Fruit fly (Drosophila melanogaster) whole organism, embryonic: ENCODE data around the gene CG4278.
A peak's percentile ranks its signal among the peaks of the same experiment; 100 is the strongest.

Source experiments
- ATbp ChIP-seq: fragments of 200-800 bp; sonication (Bioruptor generic); optimal IDR thresholded peaks from 2 replicates; lab custom pipeline; 2017; ENCODE audit warnings: missing biosample characterization, mild to moderate bottlenecking, missing genetic modification characterization, missing genetic modification reagents
- Bgb ChIP-seq: fragments of 200-800 bp; sonication (Bioruptor generic); IDR thresholded peaks from 2 replicates; pipeline ENCODE4 v1.3.6; 2022; ENCODE audit warnings: missing biosample characterization, missing genetic modification characterization; ENCODE audit not compliant: partially characterized antibody
- CG10274 ChIP-seq: fragments of 200-800 bp; sonication (Bioruptor generic); optimal IDR thresholded peaks from 3 replicates; lab custom pipeline; 2017; ENCODE audit warnings: missing biosample characterization, mild to moderate bottlenecking, missing genetic modification characterization
- CG10321 ChIP-seq: fragments of 200-800 bp; sonication (Bioruptor generic); IDR thresholded peaks from 2 replicates; pipeline ENCODE4 v1.3.6; 2022; ENCODE audit warnings: missing biosample characterization, missing genetic modification characterization
- CG11085 ChIP-seq: fragments of 200-800 bp; sonication (Bioruptor generic); IDR thresholded peaks from 2 replicates; pipeline ENCODE4 v1.3.6; 2022; ENCODE audit warnings: missing biosample characterization, missing genetic modification characterization
- CG12391 ChIP-seq: fragments of 200-800 bp; sonication (Bioruptor generic); optimal IDR thresholded peaks from 3 replicates; lab custom pipeline; 2018; ENCODE audit warnings: missing biosample characterization, mild to moderate bottlenecking, missing genetic modification characterization, moderate library complexity
- CG12659 ChIP-seq: fragments of 200-800 bp; sonication (Bioruptor generic); optimal IDR thresholded peaks from 3 replicates; lab custom pipeline; 2017; ENCODE audit warnings: mild to moderate bottlenecking, missing biosample characterization, missing genetic modification reagents, missing genetic modification characterization
- CG13287 ChIP-seq: fragments of 200-800 bp; sonication (Bioruptor generic); IDR thresholded peaks from 2 replicates; pipeline ENCODE4 v1.3.6; 2022; ENCODE audit warnings: missing biosample characterization, missing genetic modification characterization; ENCODE audit not compliant: partially characterized antibody
- CG15479 ChIP-seq: fragments of 200-800 bp; sonication (Bioruptor generic); optimal IDR thresholded peaks from 3 replicates; lab custom pipeline; 2019; ENCODE audit warnings: missing biosample characterization, mild to moderate bottlenecking, missing genetic modification characterization, moderate library complexity
- CG15601 ChIP-seq: fragments of 200-800 bp; sonication (Bioruptor generic); optimal IDR thresholded peaks from 3 replicates; lab custom pipeline; 2019; ENCODE audit warnings: missing biosample characterization, mild to moderate bottlenecking, missing genetic modification characterization, moderate library complexity
- CG1603 ChIP-seq: fragments of 200-800 bp; sonication (Bioruptor generic); optimal IDR thresholded peaks from 2 replicates; lab custom pipeline; 2019; ENCODE audit warnings: missing biosample characterization, mild to moderate bottlenecking, missing genetic modification characterization, moderate library complexity
- CG2712 ChIP-seq: fragments of 200-800 bp; optimal IDR thresholded peaks from 3 replicates; lab custom pipeline; 2019; ENCODE audit warnings: missing biosample characterization, mild to moderate bottlenecking, missing genetic modification characterization, moderate library complexity
- CG2889 ChIP-seq: fragments of 200-800 bp; sonication (Bioruptor generic); IDR thresholded peaks from 3 replicates; pipeline ENCODE4 v1.3.6; 2022; ENCODE audit warnings: missing biosample characterization, missing genetic modification characterization
- CG30020 ChIP-seq: fragments of 200-800 bp; optimal IDR thresholded peaks from 2 replicates; lab custom pipeline; 2019; ENCODE audit warnings: missing biosample characterization, mild to moderate bottlenecking, missing genetic modification characterization, moderate library complexity
- CG33213 ChIP-seq: fragments of 200-800 bp; sonication (Bioruptor generic); optimal IDR thresholded peaks from 3 replicates; lab custom pipeline; 2016; ENCODE audit warnings: missing biosample characterization, missing genetic modification characterization
- CG3847 ChIP-seq: fragments of 200-800 bp; sonication (Bioruptor generic); IDR thresholded peaks from 2 replicates; pipeline ENCODE4 v1.3.6; 2022; ENCODE audit warnings: missing biosample characterization, missing genetic modification characterization
- CG6791 ChIP-seq: fragments of 200-800 bp; sonication (Bioruptor generic); IDR thresholded peaks from 3 replicates; pipeline ENCODE4 v1.3.6; 2022; ENCODE audit warnings: missing biosample characterization, missing genetic modification characterization; ENCODE audit not compliant: partially characterized antibody
- CG7786 ChIP-seq: fragments of 200-800 bp; sonication (Bioruptor generic); optimal IDR thresholded peaks from 2 replicates; lab custom pipeline; 2016; ENCODE audit warnings: missing biosample characterization, missing genetic modification characterization
- Dref ChIP-seq: fragments of 200-800 bp; sonication (Bioruptor generic); IDR thresholded peaks from 2 replicates; pipeline ENCODE4 v1.3.6; 2022; ENCODE audit warnings: missing biosample characterization, missing genetic modification characterization
- E2f2 ChIP-seq: fragments of 200-800 bp; sonication (Bioruptor generic); IDR thresholded peaks from 2 replicates; pipeline ENCODE4 v1.3.6; 2022; ENCODE audit warnings: missing biosample characterization, missing genetic modification characterization
- Gug ChIP-seq: fragments of 200-800 bp; sonication (Bioruptor generic); IDR thresholded peaks from 4 replicates; pipeline ENCODE4 v1.3.6; 2022; ENCODE audit warnings: missing biosample characterization, missing genetic modification characterization
- Hmr ChIP-seq: fragments of 200-800 bp; sonication (Bioruptor generic); optimal IDR thresholded peaks from 3 replicates; lab custom pipeline; 2017; ENCODE audit warnings: mild to moderate bottlenecking, missing biosample characterization, missing genetic modification reagents, missing genetic modification characterization
- Hr51 ChIP-seq, 2 experiments: fragments of 200-800 bp; sonication (Bioruptor generic); optimal IDR thresholded peaks; 2 replicates in 1 of 2; 3 replicates in 1 of 2; lab custom pipeline; 2016 to 2018; ENCODE audit warnings: missing biosample characterization in 2 of 2, missing genetic modification characterization in 2 of 2, mild to moderate bottlenecking in 1 of 2, moderate library complexity in 1 of 2
- Hr78 ChIP-seq, 2 experiments: fragments of 200-800 bp in 1 of 2; fragments of >200 bp in 1 of 2; sonication (Bioruptor generic) in 1 of 2; optimal IDR thresholded peaks; 2 replicates each; lab custom pipeline; 2017 to 2019; ENCODE audit warnings: missing biosample characterization in 2 of 2, missing genetic modification characterization in 2 of 2, mild to moderate bottlenecking in 1 of 2, moderate library complexity in 1 of 2
- Lpt ChIP-seq: fragments of >200 bp; optimal IDR thresholded peaks from 2 replicates; lab custom pipeline; 2018; ENCODE audit warnings: missing biosample characterization, missing genetic modification characterization
- Mad ChIP-seq: fragments of 200-800 bp; sonication (Bioruptor generic); optimal IDR thresholded peaks from 2 replicates; lab custom pipeline; 2016; ENCODE audit warnings: missing biosample characterization, missing genetic modification characterization
- Max ChIP-seq: fragments of 200-800 bp; sonication (Bioruptor generic); optimal IDR thresholded peaks from 2 replicates; lab custom pipeline; 2016; ENCODE audit warnings: missing biosample characterization, mild to moderate bottlenecking, missing genetic modification characterization
- Oaz ChIP-seq: fragments of 200-800 bp; sonication (Bioruptor generic); IDR thresholded peaks from 2 replicates; pipeline ENCODE4 v1.3.6; 2022; ENCODE audit warnings: missing biosample characterization, missing genetic modification characterization
- Poxn ChIP-seq: fragments of 200-800 bp; sonication (Bioruptor generic); IDR thresholded peaks from 2 replicates; pipeline ENCODE4 v1.3.6; 2022; ENCODE audit warnings: missing biosample characterization, missing genetic modification characterization
- Sin3A ChIP-seq: fragments of >200 bp; optimal IDR thresholded peaks from 2 replicates; lab custom pipeline; 2018
- TFAM ChIP-seq: fragments of 200-800 bp; sonication (Bioruptor generic); optimal IDR thresholded peaks from 2 replicates; lab custom pipeline; 2017; ENCODE audit warnings: missing biosample characterization, missing genetic modification characterization, inconsistent platforms
- corto ChIP-seq: fragments of 200-800 bp; sonication (Bioruptor generic); optimal IDR thresholded peaks from 2 replicates; lab custom pipeline; 2016; ENCODE audit warnings: missing biosample characterization, mild to moderate bottlenecking, missing genetic modification characterization, moderate library complexity
- exex ChIP-seq: fragments of 200-800 bp; sonication (Bioruptor generic); optimal IDR thresholded peaks from 4 replicates; lab custom pipeline; 2018; ENCODE audit warnings: missing biosample characterization, mild to moderate bottlenecking, missing genetic modification characterization, moderate library complexity
- hkb ChIP-seq, 2 experiments: fragments of 200-800 bp in 1 of 2; fragments of >200 bp in 1 of 2; sonication (Bioruptor generic) in 1 of 2; IDR thresholded peaks in 1 of 2; optimal IDR thresholded peaks in 1 of 2; 2 replicates each; pipeline versions ENCODE4 v1.3.6 to Lab custom; 2017 to 2022; ENCODE audit warnings: missing biosample characterization in 1 of 2, missing genetic modification characterization in 1 of 2
- ind ChIP-seq: fragments of 200-800 bp; sonication (Bioruptor generic); optimal IDR thresholded peaks from 3 replicates; lab custom pipeline; 2016; ENCODE audit warnings: missing biosample characterization, missing genetic modification characterization
- lilli ChIP-seq: fragments of 200-800 bp; sonication (Bioruptor generic); optimal IDR thresholded peaks from 3 replicates; lab custom pipeline; 2016; ENCODE audit warnings: missing biosample characterization, missing genetic modification characterization
- mld ChIP-seq: fragments of 200-800 bp; sonication (Bioruptor generic); IDR thresholded peaks from 3 replicates; pipeline ENCODE4 v1.3.6; 2022; ENCODE audit warnings: missing biosample characterization, missing genetic modification characterization; ENCODE audit not compliant: partially characterized antibody
- nerfin-2 ChIP-seq: fragments of 200-800 bp; sonication (Bioruptor generic); IDR thresholded peaks from 2 replicates; pipeline ENCODE4 v1.3.6; 2022; ENCODE audit warnings: missing biosample characterization, missing genetic modification characterization; ENCODE audit not compliant: partially characterized antibody
- nom ChIP-seq: fragments of 200-800 bp; sonication (Bioruptor generic); optimal IDR thresholded peaks from 2 replicates; lab custom pipeline; 2017; ENCODE audit warnings: missing biosample characterization, missing genetic modification characterization, mild to moderate bottlenecking, moderate library complexity, missing genetic modification reagents
- odd ChIP-seq: fragments of 200-800 bp; sonication (Bioruptor generic); optimal IDR thresholded peaks from 2 replicates; lab custom pipeline; 2017; ENCODE audit warnings: missing biosample characterization, mild to moderate bottlenecking, missing genetic modification characterization
- onecut ChIP-seq: fragments of 200-800 bp; sonication (Bioruptor generic); IDR thresholded peaks from 2 replicates; pipeline ENCODE4 v1.3.6; 2022; ENCODE audit warnings: missing biosample characterization, missing genetic modification characterization
- schlank ChIP-seq: fragments of 200-800 bp; sonication (Bioruptor generic); optimal IDR thresholded peaks from 2 replicates; lab custom pipeline; 2018; ENCODE audit warnings: missing biosample characterization, mild to moderate bottlenecking, missing genetic modification characterization
- seq ChIP-seq: fragments of 200-800 bp; sonication (Bioruptor generic); IDR thresholded peaks from 2 replicates; pipeline ENCODE4 v1.3.6; 2022; ENCODE audit warnings: missing biosample characterization, missing genetic modification characterization
- sima ChIP-seq: fragments of 200-800 bp; sonication (Bioruptor generic); optimal IDR thresholded peaks from 2 replicates; lab custom pipeline; 2016; ENCODE audit warnings: missing biosample characterization, missing genetic modification characterization
- sna ChIP-seq: fragments of 200-800 bp; sonication (Bioruptor generic); IDR thresholded peaks from 2 replicates; pipeline ENCODE4 v1.3.6; 2022; ENCODE audit warnings: missing biosample characterization, missing genetic modification characterization; ENCODE audit not compliant: partially characterized antibody
- trh ChIP-seq: fragments of 200-800 bp; sonication (Bioruptor generic); optimal IDR thresholded peaks from 2 replicates; lab custom pipeline; 2016; ENCODE audit warnings: missing biosample characterization, missing genetic modification characterization
- tx ChIP-seq: fragments of 200-800 bp; sonication (Bioruptor generic); optimal IDR thresholded peaks from 2 replicates; lab custom pipeline; 2016; ENCODE audit warnings: missing biosample characterization, missing genetic modification characterization

The CG4278 gene

DNA sequence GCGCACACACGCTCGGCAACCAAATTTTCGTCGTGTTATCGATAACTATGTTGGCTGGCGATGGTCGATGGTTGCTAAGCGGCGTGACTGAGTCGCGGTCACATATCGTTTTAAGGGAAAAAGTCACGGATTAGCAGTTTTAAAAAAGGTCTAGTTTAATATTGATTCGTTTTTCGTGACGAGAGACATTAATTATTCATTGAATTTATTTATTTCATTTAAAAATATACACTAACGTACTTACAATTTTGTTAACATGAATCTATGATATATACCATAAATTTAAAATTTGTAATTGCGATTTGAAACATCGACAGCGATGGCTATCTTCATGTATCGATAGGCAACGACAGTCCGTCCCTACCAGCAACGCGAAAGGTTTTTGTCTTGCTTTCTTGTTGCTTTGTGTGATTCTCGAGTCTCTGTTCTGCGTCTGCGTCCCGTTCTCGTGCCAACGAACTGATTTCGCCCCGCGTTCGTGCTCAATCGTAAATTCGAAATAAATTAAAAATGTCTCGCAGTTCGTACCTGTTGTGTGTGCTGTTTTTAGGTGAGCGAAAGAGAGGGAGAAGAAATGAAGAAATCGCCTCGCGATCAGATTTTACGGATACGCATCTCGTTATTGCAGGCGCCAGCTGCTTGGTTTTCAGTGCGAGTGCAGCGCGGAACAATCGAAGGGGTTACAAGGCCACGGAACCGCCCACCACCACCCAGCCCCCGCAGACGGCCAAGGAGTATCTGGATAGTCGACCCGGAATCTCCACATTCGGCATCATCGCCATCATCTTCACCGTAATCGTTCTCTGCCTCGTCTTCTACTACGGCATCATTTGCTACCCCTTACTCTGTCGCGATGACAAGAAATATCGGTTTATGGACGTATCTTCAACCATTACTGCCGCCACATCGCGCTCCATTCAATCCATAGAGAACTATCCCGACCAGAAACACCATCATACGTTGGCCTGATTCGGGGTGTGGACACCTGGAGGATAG lies 26.0 kb downstream of the CG4278 start, which contains the start of the genes Hyls1, chif and CG4455 (continued):
- TF ChIP-seq odd (GFP tag; lab: Kevin White, UChicago), result peak; percentile 5
- peak; percentile 79 for TF ChIP-seq CG30020 (tag; lab: Kevin White, UChicago)
- TF ChIP-seq Dref, result peak; percentile 79
- no peak for TF ChIP-seq CG7786
- TF ChIP-seq CG6791 (GFP tag; lab: Robert Waterston, UW), result peak; percentile 82
- peak; percentile 59 for TF ChIP-seq CG15601
- no peak for TF ChIP-seq sima (GFP tag; lab: Kevin White, UChicago)
- TF ChIP-seq CG11085 (GFP tag; lab: Robert Waterston, UW), result no peak
- peak; percentile 85 for TF ChIP-seq Bgb
- TF ChIP-seq CG12391 (tag; lab: Kevin White, UChicago), result peak; percentile 43
- no peak for TF ChIP-seq trh (GFP tag; lab: Kevin White, UChicago)
- TF ChIP-seq CG3847 (GFP tag; lab: Robert Waterston, UW), result peak; percentile 54
- TF ChIP-seq Sin3A (lab: Kevin White, UChicago), result peak; percentile 98
- TF ChIP-seq exex (tag; lab: Kevin White, UChicago), result peak; percentile 19
- TF ChIP-seq hkb (optimal IDR thresholded peaks at IDR 0.05; lab: Kevin White, UChicago), result peak; percentile 82
- no peak for TF ChIP-seq hkb (GFP tag; IDR thresholded peaks at IDR 0.05; lab: Robert Waterston, UW)
- TF ChIP-seq CG12659, result peak; percentile 70
- no peak for TF ChIP-seq CG10321 (GFP tag; lab: Robert Waterston, UW)
- TF ChIP-seq nerfin-2 (GFP tag; lab: Robert Waterston, UW), result peak; percentile 80
- peak; percentile 4 for TF ChIP-seq CG1603 (tag; lab: Kevin White, UChicago)
- TF ChIP-seq lilli (GFP tag; lab: Kevin White, UChicago), result peak; percentile 31
- no peak for TF ChIP-seq CG2889
- peak; percentile 73 for TF ChIP-seq CG2712 (tag; lab: Kevin White, UChicago)
- no peak for TF ChIP-seq TFAM (GFP tag; lab: Kevin White, UChicago)
- peak; percentile 28 for TF ChIP-seq Mad (GFP tag; lab: Kevin White, UChicago)
- TF ChIP-seq Gug (GFP tag; lab: Robert Waterston, UW), result peak; percentile 32; the same call in 1 of the 4 replicates
- no peak for TF ChIP-seq Hr78 (GFP tag; optimal IDR thresholded peaks at IDR 0.05; lab: Kevin White, UChicago)
- TF ChIP-seq nom (GFP tag; lab: Kevin White, UChicago), result no peak
- TF ChIP-seq ATbp (GFP tag; lab: Kevin White, UChicago), result no peak
- TF ChIP-seq seq, result no peak
- no peak for TF ChIP-seq Poxn (GFP tag; lab: Robert Waterston, UW)
- TF ChIP-seq CG33213 (GFP tag; lab: Kevin White, UChicago), result no peak
- TF ChIP-seq ind, result peak; percentile 56
- TF ChIP-seq corto (GFP tag; lab: Kevin White, UChicago), result peak; percentile 73
- peak; percentile 79; the same call in 2 of the 3 replicates for TF ChIP-seq mld (GFP tag; lab: Robert Waterston, UW)
- peak; percentile 61 for TF ChIP-seq Max (GFP tag; lab: Kevin White, UChicago)
- TF ChIP-seq Lpt (GFP tag; lab: Kevin White, UChicago), result no peak
- no peak for TF ChIP-seq onecut (GFP tag; lab: Robert Waterston, UW)
- TF ChIP-seq tx (GFP tag; lab: Kevin White, UChicago), result no peak
- peak in 1 of 2 experiments; percentile 17 for TF ChIP-seq Hr51 (GFP tag; optimal IDR thresholded peaks at IDR 0.05; lab: Kevin White, UChicago)
- TF ChIP-seq schlank, result no peak
- TF ChIP-seq Oaz (GFP tag; lab: Robert Waterston, UW), result no peak
- peak; percentile 44 for TF ChIP-seq Hmr (GFP tag; lab: Kevin White, UChicago)
- peak; percentile 44 for TF ChIP-seq CG15479 (GFP tag; lab: Kevin White, UChicago)
- TF ChIP-seq sna (GFP tag; lab: Robert Waterston, UW), result peak; percentile 86
- TF ChIP-seq CG10274 (GFP tag; lab: Kevin White, UChicago), result no peak
- TF ChIP-seq CG13287 (GFP tag; lab: Robert Waterston, UW), result peak; percentile 88
- peak; percentile 49 for TF ChIP-seq E2f2 (GFP tag; lab: Robert Waterston, UW)
